Fruit fly (Drosophila melanogaster) S2 (cell line): ENCODE data around the gene CG32855.

ENCODE experiments used
- CG8478 ChIP-seq: fragments of >200 bp; optimal IDR thresholded peaks from 2 replicates; lab custom pipeline; 2018
- CTCF ChIP-seq, 2 experiments: fragments of >200 bp; optimal IDR thresholded peaks; 2 replicates each; lab custom pipeline; 2018

DNA sequence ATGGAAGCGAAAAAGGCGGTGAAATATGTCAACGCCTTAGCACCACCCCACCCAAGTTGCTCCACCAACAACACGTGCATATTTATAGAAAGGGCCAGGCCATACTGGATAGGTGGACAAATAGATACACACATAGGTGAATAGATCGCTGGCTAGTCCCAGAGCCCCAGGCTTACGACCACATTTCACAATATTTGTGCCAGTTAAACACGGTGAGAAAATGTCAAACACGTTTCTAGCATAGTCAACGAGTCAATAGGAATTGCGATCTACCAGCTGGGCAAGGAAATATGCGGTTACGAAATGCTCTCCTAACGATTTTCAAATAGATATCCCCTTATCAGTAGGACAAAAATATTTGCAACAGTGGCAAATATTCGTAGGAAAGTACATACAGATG lies 14.1 kb upstream of the CG32855 start:
- TF ChIP-seq CG8478 (lab: Kevin White, UChicago) (no peak), CTCF (optimal IDR thresholded peaks at IDR 0.05; lab: Kevin White, UChicago) (no peak)
